Worm (Caenorhabditis elegans): Measurements from ENCODE around the gene cht-4.
A peak's percentile ranks its signal among the peaks of the same experiment; 100 is the strongest.

Gene cht-4

ce11 chrIII:1618915-1619314 lies 38.4 kb downstream of the cht-4 start, which contains the start of gene Y22D7AL.10:
TSS of gene Y22D7AL.10 (minus strand) at chrIII:1618929.
- TF ChIP-seq alr-1 (tag; optimal IDR thresholded peaks at IDR 0.05; ENCODE audit: borderline replicate concordance) (no peak), nhr-84 (tag; optimal IDR thresholded peaks at IDR 0.05) (no peak), snu-23 (GFP tag; optimal IDR thresholded peaks at IDR 0.05) (peak; percentile 99), elt-3 (tag; optimal IDR thresholded peaks at IDR 0.05) (peak in 3 of 6 experiments; percentile 86 to 97 (median 94)), lin-15B (tag; optimal IDR thresholded peaks at IDR 0.05) (peak; percentile 97), C04F5.9 (tag; optimal IDR thresholded peaks at IDR 0.05) (peak; percentile 95), swsn-7 (tag; optimal IDR thresholded peaks at IDR 0.05) (peak; percentile 99), unc-62 (GFP tag; optimal IDR thresholded peaks at IDR 0.05) (peak; percentile 73), xbp-1 (tag; optimal IDR thresholded peaks at IDR 0.05) (peak; percentile 100), ceh-82 (tag; optimal IDR thresholded peaks at IDR 0.05) (peak; percentile 95 to 97 (median 97)), ztf-4 (tag; optimal IDR thresholded peaks at IDR 0.05) (peak; percentile 97), nhr-19 (GFP tag; conservative IDR thresholded peaks at IDR 0.05) (peak; percentile 99), ztf-11 (tag; optimal IDR thresholded peaks at IDR 0.05) (peak; percentile 99 to 100), mef-2 (tag; optimal IDR thresholded peaks at IDR 0.05) (peak; percentile 85), nhr-76 (tag; optimal IDR thresholded peaks at IDR 0.05) (peak; percentile 100), mdl-1 (tag; optimal IDR thresholded peaks at IDR 0.05) (peak in 1 of 2 experiments; percentile 92), isw-1 (GFP tag; IDR thresholded peaks at IDR 0.05) (peak; percentile 100), pqm-1 (tag; optimal IDR thresholded peaks at IDR 0.05) (no peak), lin-13 (GFP tag; optimal IDR thresholded peaks at IDR 0.05) (peak; percentile 99), fkh-8 (tag; optimal IDR thresholded peaks at IDR 0.05) (peak; percentile 99), nhr-12 (tag; optimal IDR thresholded peaks at IDR 0.05) (peak; percentile 72), ceh-63 (GFP tag; optimal IDR thresholded peaks at IDR 0.05) (peak; percentile 85), hlh-4 (tag; optimal IDR thresholded peaks at IDR 0.05) (no peak), nhr-237 (tag; optimal IDR thresholded peaks at IDR 0.05) (peak; percentile 93), unc-30 (tag; optimal IDR thresholded peaks at IDR 0.05) (peak; percentile 88), nhr-71 (tag; optimal IDR thresholded peaks at IDR 0.05) (peak; percentile 99), ceh-88 (GFP tag; IDR thresholded peaks at IDR 0.05) (peak; percentile 99), dsc-1 (tag; optimal IDR thresholded peaks at IDR 0.05) (peak; percentile 100), nhr-28 (tag; optimal IDR thresholded peaks at IDR 0.05) (peak; percentile 37), nhr-90 (tag; optimal IDR thresholded peaks at IDR 0.05; ENCODE audit: poor library complexity) (peak; percentile 99), lin-39 (tag; optimal IDR thresholded peaks at IDR 0.05) (peak; percentile 99), efl-3 (GFP tag; optimal IDR thresholded peaks at IDR 0.05) (peak; percentile 97), C34B4.2 (tag; optimal IDR thresholded peaks at IDR 0.05) (peak; percentile 95), mep-1 (tag; optimal IDR thresholded peaks at IDR 0.05) (peak; percentile 93), vab-15 (tag; optimal IDR thresholded peaks at IDR 0.05) (peak; percentile 85), ama-1 (optimal IDR thresholded peaks at IDR 0.05) (peak; percentile 78), fos-1 (tag; optimal IDR thresholded peaks at IDR 0.05) (peak; percentile 92), egl-27 (tag; optimal IDR thresholded peaks at IDR 0.05) (peak; percentile 38 to 66), elt-2 (tag; optimal IDR thresholded peaks at IDR 0.05) (peak; percentile 96), egl-13 (tag; optimal IDR thresholded peaks at IDR 0.05) (peak; percentile 99), jun-1 (tag; optimal IDR thresholded peaks at IDR 0.05) (peak; percentile 98), ceh-8 (GFP tag; optimal IDR thresholded peaks at IDR 0.05) (peak; percentile 99), lsy-2 (tag; optimal IDR thresholded peaks at IDR 0.05) (peak; percentile 97 to 98), C16A3.4 (tag; optimal IDR thresholded peaks at IDR 0.05) (peak; percentile 97), lin-14 (GFP tag; optimal IDR thresholded peaks at IDR 0.05) (peak; percentile 99), pag-3 (tag; optimal IDR thresholded peaks at IDR 0.05; ENCODE audit: borderline replicate concordance, insufficient read depth) (no peak), tlp-1 (tag; optimal IDR thresholded peaks at IDR 0.05) (no peak), blmp-1 (tag; optimal IDR thresholded peaks at IDR 0.05) (peak; percentile 82), irx-1 (tag; optimal IDR thresholded peaks at IDR 0.05) (peak; percentile 99), nhr-85 (tag) (peak; percentile 99), sox-4 (tag; optimal IDR thresholded peaks at IDR 0.05) (peak; percentile 98), unc-98 (GFP tag; IDR thresholded peaks at IDR 0.05) (peak; percentile 95), zip-4 (GFP tag; optimal IDR thresholded peaks at IDR 0.05) (peak; percentile 96)
